Fruit fly (Drosophila melanogaster) Kc167 (cell line): ENCODE data around the gene Ugt36D1.

Experiments used
- Myc ChIP-seq: fragments of >200 bp; optimal IDR thresholded peaks from 2 replicates; lab custom pipeline; 2017; ENCODE audit warnings: missing external identifiers
- Sin3A ChIP-seq: fragments of >200 bp; optimal IDR thresholded peaks from 2 replicates; lab custom pipeline; 2018; ENCODE audit warnings: missing external identifiers
- h ChIP-seq: fragments of >200 bp; optimal IDR thresholded peaks from 3 replicates; lab custom pipeline; 2018; ENCODE audit warnings: missing external identifiers
- insv ChIP-seq: fragments of >200 bp; optimal IDR thresholded peaks from 3 replicates; lab custom pipeline; 2018; ENCODE audit warnings: missing external identifiers
- psq ChIP-seq: fragments of >200 bp; optimal IDR thresholded peaks from 2 replicates; lab custom pipeline; 2017; ENCODE audit warnings: missing external identifiers
- ttk ChIP-seq: sonication (Bioruptor generic); optimal IDR thresholded peaks from 2 replicates; lab custom pipeline; 2017; ENCODE audit warnings: missing external identifiers

DNA sequence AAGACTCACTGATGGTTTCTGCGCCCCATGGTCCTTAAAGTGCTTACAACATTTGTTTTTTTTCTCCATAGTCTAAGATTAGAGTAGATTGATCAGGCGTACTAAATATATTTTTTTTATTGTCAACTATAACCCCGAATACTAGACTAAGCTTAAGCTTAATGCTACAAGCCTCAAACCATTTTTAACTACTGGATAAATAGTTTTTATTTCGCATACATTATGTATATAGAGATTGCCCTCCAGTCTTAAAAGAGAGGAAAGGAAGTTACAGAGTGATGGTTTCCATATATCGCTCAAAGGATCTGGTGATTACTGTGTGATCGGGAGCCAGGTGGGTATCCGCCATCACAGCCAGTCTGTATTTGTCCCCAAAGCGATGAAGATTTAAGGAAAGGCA, 17.9 kb downstream of the Ugt36D1 start, which contains the start of gene CG31752:
- TF ChIP-seq insv (lab: Kevin White, UChicago) (no peak), h (lab: Kevin White, UChicago) (no peak), psq (lab: Kevin White, UChicago) (no peak), Sin3A (lab: Kevin White, UChicago) (no peak), ttk (lab: Kevin White, UChicago) (no peak), Myc (lab: Kevin White, UChicago) (no peak)
